Worm (Caenorhabditis elegans) whole organism, L1 larva: ENCODE data around the gene H39E23.3.
A peak's percentile ranks its signal among the peaks of the same experiment; 100 is the strongest.

ENCODE experiments used
- C04F5.9 ChIP-seq: sonication (generic microtip); optimal IDR thresholded peaks from 2 replicates; lab custom pipeline; 2016; ENCODE audit warnings: missing genetic modification characterization, missing compliant biosample characterization
- C16A3.4 ChIP-seq: fragments of 150-350 bp; optimal IDR thresholded peaks from 2 replicates; lab custom pipeline; 2014; ENCODE audit warnings: missing biosample characterization, missing genetic modification characterization
- F16B12.6 ChIP-seq: fragments of 150-350 bp; optimal IDR thresholded peaks from 2 replicates; lab custom pipeline; 2014; ENCODE audit warnings: missing biosample characterization, missing genetic modification characterization
- Y116A8C.19 ChIP-seq: sonication (generic microtip); optimal IDR thresholded peaks from 2 replicates; lab custom pipeline; 2016; ENCODE audit warnings: missing compliant biosample characterization, missing genetic modification characterization, borderline replicate concordance
- aha-1 ChIP-seq: fragments of 150-350 bp; optimal IDR thresholded peaks from 2 replicates; lab custom pipeline; 2014; ENCODE audit warnings: missing biosample characterization, missing genetic modification characterization
- aly-2 ChIP-seq: fragments of 150-350 bp; optimal IDR thresholded peaks from 2 replicates; lab custom pipeline; 2014; ENCODE audit warnings: missing biosample characterization, missing genetic modification characterization
- ama-1 ChIP-seq: fragments of 150-350 bp; optimal IDR thresholded peaks from 2 replicates; lab custom pipeline; 2014
- blmp-1 ChIP-seq: fragments of 150-350 bp; optimal IDR thresholded peaks from 2 replicates; lab custom pipeline; 2014; ENCODE audit warnings: missing biosample characterization, missing genetic modification characterization
- ceh-82 ChIP-seq, 3 experiments: fragments of 150-350 bp in 1 of 3; sonication (generic microtip) in 2 of 3; optimal IDR thresholded peaks; 2 replicates each; lab custom pipeline; 2014 to 2017; ENCODE audit warnings: missing biosample characterization in 3 of 3, missing genetic modification characterization in 3 of 3
- ces-1 ChIP-seq: fragments of 150-350 bp; optimal IDR thresholded peaks from 2 replicates; lab custom pipeline; 2014; ENCODE audit warnings: missing biosample characterization, missing genetic modification reagents, missing genetic modification characterization
- dpl-1 ChIP-seq, 3 experiments: fragments of 150-350 bp in 2 of 3; sonication (generic microtip) in 1 of 3; optimal IDR thresholded peaks; 2 replicates each; lab custom pipeline; 2014 to 2017; ENCODE audit warnings: missing biosample characterization in 3 of 3, missing genetic modification characterization in 3 of 3, missing genetic modification reagents in 3 of 3
- dsc-1 ChIP-seq: sonication (generic microtip); optimal IDR thresholded peaks from 2 replicates; lab custom pipeline; 2016; ENCODE audit warnings: mild to moderate bottlenecking, missing genetic modification characterization, missing compliant biosample characterization
- efl-3 ChIP-seq: fragments of 200-800 bp; sonication (Bioruptor generic); optimal IDR thresholded peaks from 2 replicates; lab custom pipeline; 2018; ENCODE audit warnings: mild to moderate bottlenecking, missing genetic modification characterization, missing compliant biosample characterization
- egl-27 ChIP-seq, 2 experiments: fragments of 150-350 bp in 1 of 2; sonication (generic microtip); optimal IDR thresholded peaks; 3 replicates each; lab custom pipeline; 2017 to 2018; ENCODE audit warnings: missing biosample characterization in 2 of 2, missing genetic modification characterization in 2 of 2, missing genetic modification reagents in 2 of 2
- elt-3 ChIP-seq, 6 experiments: fragments of 150-350 bp in 1 of 6; sonication (generic microtip); optimal IDR thresholded peaks; 2 replicates each; lab custom pipeline; 2017 to 2018; ENCODE audit warnings: missing biosample characterization in 6 of 6, missing genetic modification characterization in 6 of 6, inconsistent platforms in 1 of 6
- ets-5 ChIP-seq: fragments of 200-800 bp; sonication (Bioruptor generic); IDR thresholded peaks from 2 replicates; pipeline ENCODE4 v1.3.6; 2022; ENCODE audit warnings: missing genetic modification characterization, missing compliant biosample characterization
- fkh-10 ChIP-seq: sonication (generic microtip); optimal IDR thresholded peaks from 2 replicates; lab custom pipeline; 2017; ENCODE audit warnings: missing biosample characterization, missing genetic modification reagents, missing genetic modification characterization
- fkh-4 ChIP-seq: sonication (generic microtip); optimal IDR thresholded peaks from 2 replicates; lab custom pipeline; 2016; ENCODE audit warnings: missing compliant biosample characterization, missing genetic modification characterization, borderline replicate concordance
- fkh-8 ChIP-seq: sonication (generic microtip); optimal IDR thresholded peaks from 2 replicates; lab custom pipeline; 2016; ENCODE audit warnings: mild to moderate bottlenecking, missing genetic modification characterization, missing compliant biosample characterization
- fos-1 ChIP-seq: fragments of 150-350 bp; optimal IDR thresholded peaks from 2 replicates; lab custom pipeline; 2014; ENCODE audit warnings: missing biosample characterization, missing genetic modification characterization
- hlh-17 ChIP-seq: fragments of 200-800 bp; sonication (Bioruptor generic); optimal IDR thresholded peaks from 2 replicates; lab custom pipeline; 2018; ENCODE audit warnings: missing genetic modification characterization, mild to moderate bottlenecking, missing compliant biosample characterization, moderate library complexity, borderline replicate concordance
- hpl-2 ChIP-seq: fragments of 150-350 bp; optimal IDR thresholded peaks from 2 replicates; lab custom pipeline; 2014; ENCODE audit warnings: missing biosample characterization, missing genetic modification reagents, missing genetic modification characterization
- isw-1 ChIP-seq: fragments of 200-800 bp; sonication (Bioruptor generic); IDR thresholded peaks from 2 replicates; pipeline ENCODE4 v1.3.6; 2022; ENCODE audit warnings: missing genetic modification characterization, missing compliant biosample characterization
- jun-1 ChIP-seq: fragments of 150-350 bp; optimal IDR thresholded peaks from 2 replicates; lab custom pipeline; 2014; ENCODE audit warnings: missing biosample characterization, missing genetic modification reagents, missing genetic modification characterization
- lin-14 ChIP-seq: fragments of 200-800 bp; sonication (Bioruptor generic); optimal IDR thresholded peaks from 2 replicates; lab custom pipeline; 2018; ENCODE audit warnings: mild to moderate bottlenecking, missing genetic modification characterization, moderate library complexity, missing compliant biosample characterization
- lin-15B ChIP-seq: fragments of 150-350 bp; sonication (generic microtip); optimal IDR thresholded peaks from 3 replicates; lab custom pipeline; 2014; ENCODE audit warnings: missing biosample characterization, missing genetic modification characterization
- lsy-2 ChIP-seq, 2 experiments: fragments of 150-350 bp; optimal IDR thresholded peaks; 2 replicates each; lab custom pipeline; 2014; ENCODE audit warnings: missing biosample characterization in 2 of 2, missing genetic modification characterization in 2 of 2
- mab-9 ChIP-seq: fragments of 200-800 bp; sonication (Bioruptor generic); IDR thresholded peaks from 2 replicates; pipeline ENCODE4 v1.3.6; 2022; ENCODE audit warnings: missing genetic modification reagents, missing genetic modification characterization, missing compliant biosample characterization
- mef-2 ChIP-seq: fragments of 150-350 bp; optimal IDR thresholded peaks from 2 replicates; lab custom pipeline; 2014; ENCODE audit warnings: missing biosample characterization, missing genetic modification characterization
- mep-1 ChIP-seq: fragments of 150-350 bp; optimal IDR thresholded peaks from 2 replicates; lab custom pipeline; 2014; ENCODE audit warnings: missing biosample characterization, missing genetic modification characterization
- nhr-11 ChIP-seq: fragments of 150-350 bp; optimal IDR thresholded peaks from 2 replicates; lab custom pipeline; 2014; ENCODE audit warnings: missing biosample characterization, missing genetic modification characterization
- nhr-12 ChIP-seq: sonication (generic microtip); optimal IDR thresholded peaks from 2 replicates; lab custom pipeline; 2017; ENCODE audit warnings: missing biosample characterization, missing genetic modification characterization
- nhr-19 ChIP-seq: fragments of 200-800 bp; sonication (Bioruptor generic); conservative IDR thresholded peaks from 2 replicates; pipeline ENCODE4 v1.3.6; 2022; ENCODE audit warnings: missing genetic modification characterization, missing compliant biosample characterization
- nhr-20 ChIP-seq: sonication (generic microtip); optimal IDR thresholded peaks from 2 replicates; lab custom pipeline; 2016; ENCODE audit warnings: mild to moderate bottlenecking, missing genetic modification characterization, missing compliant biosample characterization
- nhr-237 ChIP-seq: fragments of 150-350 bp; optimal IDR thresholded peaks from 2 replicates; lab custom pipeline; 2014; ENCODE audit warnings: missing biosample characterization, missing genetic modification characterization
- nhr-28 ChIP-seq: fragments of 150-350 bp; optimal IDR thresholded peaks from 2 replicates; lab custom pipeline; 2014; ENCODE audit warnings: missing biosample characterization, missing genetic modification characterization
- nhr-71 ChIP-seq: sonication (generic microtip); optimal IDR thresholded peaks from 2 replicates; lab custom pipeline; 2016; ENCODE audit warnings: mild to moderate bottlenecking, missing genetic modification characterization, moderate library complexity, missing compliant biosample characterization
- nhr-76 ChIP-seq: sonication (generic microtip); optimal IDR thresholded peaks from 2 replicates; lab custom pipeline; 2017; ENCODE audit warnings: missing biosample characterization, missing genetic modification characterization
- nhr-77 ChIP-seq: fragments of 150-350 bp; optimal IDR thresholded peaks from 2 replicates; lab custom pipeline; 2014; ENCODE audit warnings: missing biosample characterization, missing genetic modification characterization
- nhr-84 ChIP-seq: sonication (generic microtip); optimal IDR thresholded peaks from 2 replicates; lab custom pipeline; 2017; ENCODE audit warnings: missing biosample characterization, missing genetic modification characterization
- nhr-85 ChIP-seq: sonication (generic microtip); peaks from one replicate; lab custom pipeline; 2016; ENCODE audit warnings: missing genetic modification characterization, inconsistent platforms, missing compliant biosample characterization
- nhr-90 ChIP-seq: sonication (generic microtip); optimal IDR thresholded peaks from 2 replicates; lab custom pipeline; 2016; ENCODE audit warnings: mild to moderate bottlenecking, missing genetic modification characterization, missing compliant biosample characterization; ENCODE audit not compliant: poor library complexity
- pax-3 ChIP-seq: fragments of 200-800 bp; sonication (Bioruptor generic); optimal IDR thresholded peaks from 2 replicates; lab custom pipeline; 2018; ENCODE audit warnings: mild to moderate bottlenecking, missing genetic modification characterization, moderate library complexity, missing compliant biosample characterization
- rnt-1 ChIP-seq: sonication (generic microtip); optimal IDR thresholded peaks from 2 replicates; lab custom pipeline; 2016; ENCODE audit warnings: mild to moderate bottlenecking, missing genetic modification characterization, moderate library complexity, missing compliant biosample characterization
- skn-1 ChIP-seq: fragments of 150-350 bp; optimal IDR thresholded peaks from 2 replicates; lab custom pipeline; 2014; ENCODE audit warnings: missing biosample characterization, missing genetic modification characterization
- snu-23 ChIP-seq: sonication (generic microtip); optimal IDR thresholded peaks from 2 replicates; lab custom pipeline; 2016; ENCODE audit warnings: missing genetic modification characterization, missing compliant biosample characterization
- sox-4 ChIP-seq: sonication (generic microtip); optimal IDR thresholded peaks from 2 replicates; lab custom pipeline; 2016; ENCODE audit warnings: missing genetic modification characterization, missing compliant biosample characterization
- sptf-1 ChIP-seq: fragments of 150-350 bp; optimal IDR thresholded peaks from 2 replicates; lab custom pipeline; 2014; ENCODE audit warnings: missing biosample characterization, missing genetic modification characterization
- swsn-7 ChIP-seq: sonication (generic microtip); optimal IDR thresholded peaks from 2 replicates; lab custom pipeline; 2016; ENCODE audit warnings: missing genetic modification characterization, missing compliant biosample characterization
- tbx-2 ChIP-seq: sonication (generic microtip); optimal IDR thresholded peaks from 2 replicates; lab custom pipeline; 2016; ENCODE audit warnings: missing genetic modification characterization, missing compliant biosample characterization
- tlp-1 ChIP-seq: fragments of 150-350 bp; optimal IDR thresholded peaks from 2 replicates; lab custom pipeline; 2014; ENCODE audit warnings: missing biosample characterization, missing genetic modification characterization
- unc-130 ChIP-seq: fragments of 150-350 bp; optimal IDR thresholded peaks from 2 replicates; lab custom pipeline; 2017; ENCODE audit warnings: missing biosample characterization, missing genetic modification characterization, inconsistent platforms
- unc-98 ChIP-seq: fragments of 200-800 bp; sonication (Bioruptor generic); IDR thresholded peaks from 2 replicates; pipeline ENCODE4 v1.3.6; 2022; ENCODE audit warnings: missing genetic modification characterization, missing compliant biosample characterization
- zag-1 ChIP-seq: fragments of 150-350 bp; optimal IDR thresholded peaks from 2 replicates; lab custom pipeline; 2014; ENCODE audit warnings: missing biosample characterization, missing genetic modification characterization
- ztf-11 ChIP-seq, 2 experiments: sonication (generic microtip); optimal IDR thresholded peaks; 2 replicates each; lab custom pipeline; 2016 to 2017; ENCODE audit warnings: missing genetic modification characterization in 2 of 2, missing biosample characterization in 1 of 2, missing compliant biosample characterization in 1 of 2

Gene H39E23.3

ce11 chrV:14143634-14144033 is 36.0 kb downstream of the H39E23.3 start:
- TF ChIP-seq jun-1 (tag; lab: Kevin White, UChicago) (no peak), unc-130 (tag; lab: Kevin White, UChicago) (no peak), elt-3 (tag; optimal IDR thresholded peaks at IDR 0.05; lab: Kevin White, UChicago) (no peak), nhr-12 (tag; lab: Kevin White, UChicago) (no peak), C16A3.4 (tag; lab: Kevin White, UChicago) (no peak), dsc-1 (tag; lab: Kevin White, UChicago) (peak; percentile 12), nhr-28 (tag; lab: Kevin White, UChicago) (no peak), isw-1 (GFP tag; lab: Robert Waterston, UW) (peak; percentile 16; the same call in 1 of the 2 replicates), ceh-82 (tag; optimal IDR thresholded peaks at IDR 0.05; lab: Kevin White, UChicago) (peak in 2 of 3 experiments; percentile 33 to 53), fos-1 (no peak), efl-3 (no peak), nhr-77 (tag; lab: Kevin White, UChicago) (no peak), nhr-11 (tag; lab: Kevin White, UChicago) (no peak), mep-1 (tag; lab: Kevin White, UChicago) (peak; percentile 23), fkh-10 (GFP tag; lab: Kevin White, UChicago) (peak; percentile 58), ztf-11 (tag; optimal IDR thresholded peaks at IDR 0.05; lab: Kevin White, UChicago) (no peak), Y116A8C.19 (tag; lab: Kevin White, UChicago) (no peak), nhr-19 (GFP tag; lab: Robert Waterston, UW) (no peak), mef-2 (no peak), dpl-1 (GFP tag; optimal IDR thresholded peaks at IDR 0.05; lab: Kevin White, UChicago) (peak in 1 of 3 experiments; percentile 21), nhr-71 (tag; lab: Kevin White, UChicago) (peak; percentile 53), unc-98 (GFP tag; lab: Robert Waterston, UW) (no peak), egl-27 (tag; optimal IDR thresholded peaks at IDR 0.05; lab: Kevin White, UChicago) (no peak), ets-5 (GFP tag; lab: Robert Waterston, UW) (no peak), nhr-84 (tag; lab: Kevin White, UChicago) (no peak), lsy-2 (tag; optimal IDR thresholded peaks at IDR 0.05; lab: Kevin White, UChicago) (peak in 1 of 2 experiments; percentile 53), zag-1 (no peak), tbx-2 (tag; lab: Kevin White, UChicago) (peak; percentile 34), aly-2 (tag; lab: Kevin White, UChicago) (no peak), nhr-76 (tag; lab: Kevin White, UChicago) (no peak), tlp-1 (tag; lab: Kevin White, UChicago) (no peak), nhr-237 (no peak), F16B12.6 (no peak), fkh-4 (tag; lab: Kevin White, UChicago) (no peak), pax-3 (tag; lab: Kevin White, UChicago) (no peak), ama-1 (lab: Kevin White, UChicago) (no peak), nhr-90 (tag; lab: Kevin White, UChicago) (no peak), nhr-85 (no peak), C04F5.9 (tag; lab: Kevin White, UChicago) (no peak), snu-23 (no peak), skn-1 (no peak), rnt-1 (no peak), sox-4 (tag; lab: Kevin White, UChicago) (no peak), mab-9 (peak; percentile 53; the same call in 1 of the 2 replicates), hlh-17 (GFP tag; lab: Kevin White, UChicago) (no peak), lin-14 (GFP tag; lab: Kevin White, UChicago) (peak; percentile 93), blmp-1 (tag; lab: Kevin White, UChicago) (no peak), hpl-2 (GFP tag; lab: Kevin White, UChicago) (no peak), aha-1 (tag; lab: Kevin White, UChicago) (no peak), swsn-7 (tag; lab: Kevin White, UChicago) (peak; percentile 3), ces-1 (GFP tag; lab: Kevin White, UChicago) (no peak), sptf-1 (tag; lab: Kevin White, UChicago) (no peak), lin-15B (tag; lab: Kevin White, UChicago) (no peak), fkh-8 (tag; lab: Kevin White, UChicago) (peak; percentile 63), nhr-20 (tag; lab: Kevin White, UChicago) (no peak)
